Fruit fly (Drosophila melanogaster) whole organism, pupa: Measurements from ENCODE around the gene CG18048.

Experiments
- CG10348 ChIP-seq: fragments of 200-800 bp; sonication (Bioruptor generic); IDR thresholded peaks from 2 replicates; pipeline ENCODE4 v1.3.6; 2022; ENCODE audit warnings: missing biosample characterization, missing genetic modification characterization
- CG12605 ChIP-seq: fragments of 200-800 bp; sonication (Bioruptor generic); IDR thresholded peaks from 2 replicates; pipeline ENCODE4 v1.3.6; 2022; ENCODE audit warnings: missing biosample characterization, missing genetic modification characterization
- CG13204 ChIP-seq: fragments of 200-800 bp; sonication (Bioruptor generic); optimal IDR thresholded peaks from 2 replicates; lab custom pipeline; 2018; ENCODE audit warnings: missing biosample characterization, mild to moderate bottlenecking, missing genetic modification characterization, moderate library complexity
- CG14655 ChIP-seq: fragments of 200-800 bp; sonication (Bioruptor generic); optimal IDR thresholded peaks from 3 replicates; lab custom pipeline; 2017; ENCODE audit warnings: mild to moderate bottlenecking, missing biosample characterization, missing genetic modification reagents, missing genetic modification characterization
- CG15710 ChIP-seq: fragments of 200-800 bp; sonication (Bioruptor generic); optimal IDR thresholded peaks from 2 replicates; lab custom pipeline; 2018; ENCODE audit warnings: missing biosample characterization, mild to moderate bottlenecking, missing genetic modification characterization, moderate library complexity
- CG17806 ChIP-seq: fragments of 200-800 bp; sonication (Bioruptor generic); optimal IDR thresholded peaks from 2 replicates; lab custom pipeline; 2018; ENCODE audit warnings: missing biosample characterization, mild to moderate bottlenecking, missing genetic modification characterization, moderate library complexity
- CG32121 ChIP-seq: fragments of 200-800 bp; sonication (Bioruptor generic); IDR thresholded peaks from 2 replicates; pipeline ENCODE4 v1.3.6; 2022; ENCODE audit warnings: missing biosample characterization, missing genetic modification characterization
- CG34367 ChIP-seq: fragments of 200-800 bp; sonication (Bioruptor generic); optimal IDR thresholded peaks from 2 replicates; lab custom pipeline; 2018; ENCODE audit warnings: missing biosample characterization, mild to moderate bottlenecking, missing genetic modification characterization
- CG4496 ChIP-seq: fragments of 200-800 bp; sonication (Bioruptor generic); IDR thresholded peaks from 3 replicates; pipeline ENCODE4 v1.3.6; 2022; ENCODE audit warnings: missing biosample characterization, missing genetic modification characterization
- CG8159 ChIP-seq: fragments of 200-800 bp; sonication (Bioruptor generic); optimal IDR thresholded peaks from 3 replicates; lab custom pipeline; 2018; ENCODE audit warnings: missing biosample characterization, mild to moderate bottlenecking, missing genetic modification characterization, moderate library complexity
- CG8301 ChIP-seq: fragments of 200-800 bp; sonication (Bioruptor generic); optimal IDR thresholded peaks from 2 replicates; lab custom pipeline; 2018; ENCODE audit warnings: missing biosample characterization, mild to moderate bottlenecking, missing genetic modification characterization
- CG9948 ChIP-seq: fragments of 200-800 bp; sonication (Bioruptor generic); optimal IDR thresholded peaks from 2 replicates; lab custom pipeline; 2018; ENCODE audit warnings: missing biosample characterization, mild to moderate bottlenecking, missing genetic modification characterization, moderate library complexity
- D1 ChIP-seq: fragments of 200-800 bp; sonication (Bioruptor generic); optimal IDR thresholded peaks from 2 replicates; lab custom pipeline; 2018; ENCODE audit warnings: missing biosample characterization, mild to moderate bottlenecking, missing genetic modification characterization, moderate library complexity
- EcR ChIP-seq: fragments of 200-800 bp; sonication (Bioruptor generic); optimal IDR thresholded peaks from 3 replicates; lab custom pipeline; 2019; ENCODE audit warnings: missing biosample characterization, missing genetic modification characterization, mild to moderate bottlenecking, moderate library complexity, missing genetic modification reagents
- Ets98B ChIP-seq: fragments of 200-800 bp; sonication (Bioruptor generic); IDR thresholded peaks from 2 replicates; pipeline ENCODE4 v1.3.6; 2022; ENCODE audit warnings: missing biosample characterization, missing genetic modification characterization
- Pif1A ChIP-seq: fragments of 200-800 bp; sonication (Bioruptor generic); optimal IDR thresholded peaks from 3 replicates; lab custom pipeline; 2016; ENCODE audit warnings: missing biosample characterization, missing genetic modification characterization
- Pif1B ChIP-seq: fragments of 200-800 bp; sonication (Bioruptor generic); optimal IDR thresholded peaks from 3 replicates; lab custom pipeline; 2016; ENCODE audit warnings: missing biosample characterization, missing genetic modification characterization
- Snoo ChIP-seq: fragments of 200-800 bp; sonication (Bioruptor generic); optimal IDR thresholded peaks from 3 replicates; lab custom pipeline; 2017; ENCODE audit warnings: missing biosample characterization, mild to moderate bottlenecking, missing genetic modification characterization, inconsistent platforms
- fd96Ca ChIP-seq: fragments of 200-800 bp; sonication (Bioruptor generic); IDR thresholded peaks from 3 replicates; pipeline ENCODE4 v1.3.6; 2022; ENCODE audit warnings: missing biosample characterization, missing genetic modification characterization
- gl ChIP-seq: fragments of 200-800 bp; sonication (Bioruptor generic); optimal IDR thresholded peaks from 2 replicates; lab custom pipeline; 2018; ENCODE audit warnings: missing biosample characterization, mild to moderate bottlenecking, missing genetic modification characterization
- rn ChIP-seq: fragments of 200-800 bp; sonication (Bioruptor generic); IDR thresholded peaks from 2 replicates; pipeline ENCODE4 v1.3.6; 2022; ENCODE audit warnings: missing biosample characterization, missing genetic modification characterization

CG18048 gene

dm6 chr3R:6350755-6351154, 4.8 kb downstream of the CG18048 start, which contains the start of gene Pak:
TSS of gene Pak (plus strand) at chr3R:6350896.
- TF ChIP-seq CG32121 (no peak), EcR (GFP tag; lab: Kevin White, UChicago) (no peak), gl (tag; lab: Kevin White, UChicago) (no peak), rn (GFP tag; lab: Robert Waterston, UW) (no peak), D1 (tag; lab: Kevin White, UChicago) (no peak), CG15710 (tag; lab: Kevin White, UChicago) (no peak), CG17806 (tag; lab: Kevin White, UChicago) (no peak), CG13204 (GFP tag; lab: Kevin White, UChicago) (no peak), CG34367 (no peak), CG4496 (GFP tag; lab: Robert Waterston, UW) (no peak), CG10348 (GFP tag; lab: Robert Waterston, UW) (no peak), fd96Ca (GFP tag; lab: Robert Waterston, UW) (no peak), CG8159 (tag; lab: Kevin White, UChicago) (no peak), Pif1B (GFP tag; lab: Kevin White, UChicago) (no peak), Snoo (tag; lab: Kevin White, UChicago) (no peak), CG8301 (no peak), Ets98B (no peak), CG14655 (GFP tag; lab: Kevin White, UChicago) (no peak), CG9948 (tag; lab: Kevin White, UChicago) (no peak)

- TF ChIP-seq EcR (GFP tag; lab: Kevin White, UChicago) (peak; percentile 23), CG13204 (GFP tag; lab: Kevin White, UChicago) (no peak), CG4496 (GFP tag; lab: Robert Waterston, UW) (peak; percentile 16; the same call in 1 of the 3 replicates)
These were observed 5.3 kb downstream of the CG18048 start for dm6 chr3R:6351181-6351580.

dm6 chr3R:6351696-6352378, 5.9 kb downstream of the CG18048 start:
- TF ChIP-seq CG9948 (tag; lab: Kevin White, UChicago) (peak; percentile 30), CG17806 (tag; lab: Kevin White, UChicago) (peak; percentile 31), CG34367 (peak; percentile 6), CG10348 (GFP tag; lab: Robert Waterston, UW) (no peak), CG8159 (tag; lab: Kevin White, UChicago) (peak; percentile 30), gl (tag; lab: Kevin White, UChicago) (no peak), Pif1B (GFP tag; lab: Kevin White, UChicago) (peak; percentile 27), CG13204 (GFP tag; lab: Kevin White, UChicago) (no peak), Snoo (tag; lab: Kevin White, UChicago) (no peak), CG14655 (GFP tag; lab: Kevin White, UChicago) (peak; percentile 80), CG15710 (tag; lab: Kevin White, UChicago) (peak; percentile 26), CG4496 (GFP tag; lab: Robert Waterston, UW) (0 out of 3 replicates have a peak, but pooled peaks have one; percentile 5), CG32121 (peak; percentile 54; the same call in 1 of the 2 replicates), CG12605 (no peak), fd96Ca (GFP tag; lab: Robert Waterston, UW) (peak; percentile 46; the same call in 1 of the 3 replicates), D1 (tag; lab: Kevin White, UChicago) (no peak), Pif1A (peak; percentile 59), CG8301 (peak; percentile 75), rn (GFP tag; lab: Robert Waterston, UW) (no peak), EcR (GFP tag; lab: Kevin White, UChicago) (no peak), Ets98B (0 out of 2 replicates have a peak, but pooled peaks have one; percentile 22)
- TF ChIP-seq, all 21 proteins: peak for 13

dm6 chr3R:6352436-6352835, 6.5 kb downstream of the CG18048 start:
- no peak for TF ChIP-seq fd96Ca (GFP tag; lab: Robert Waterston, UW)

- TF ChIP-seq Pif1B (GFP tag; lab: Kevin White, UChicago) (no peak), D1 (tag; lab: Kevin White, UChicago) (no peak), CG12605 (no peak), CG8301 (peak; percentile 69), EcR (GFP tag; lab: Kevin White, UChicago) (peak; percentile 24), Snoo (tag; lab: Kevin White, UChicago) (no peak), CG10348 (GFP tag; lab: Robert Waterston, UW) (0 out of 2 replicates have a peak, but pooled peaks have one; percentile 19), CG15710 (tag; lab: Kevin White, UChicago) (peak; percentile 43), CG14655 (GFP tag; lab: Kevin White, UChicago) (peak; percentile 77), gl (tag; lab: Kevin White, UChicago) (no peak), CG4496 (GFP tag; lab: Robert Waterston, UW) (peak; percentile 60; the same call in 2 of the 3 replicates), Pif1A (no peak), CG32121 (peak; percentile 37; the same call in 1 of the 2 replicates), CG9948 (tag; lab: Kevin White, UChicago) (peak; percentile 54), CG8159 (tag; lab: Kevin White, UChicago) (peak; percentile 50), CG13204 (GFP tag; lab: Kevin White, UChicago) (peak; percentile 28), CG34367 (peak; percentile 36), CG17806 (tag; lab: Kevin White, UChicago) (peak; percentile 31)
These were observed 7.1 kb downstream of the CG18048 start for dm6 chr3R:6352893-6353623.
